Worm (Caenorhabditis elegans) whole organism, L2 larva: Measurements from ENCODE around the gene tsp-14.

Source experiments
- egl-27 ChIP-seq: sonication (generic microtip); optimal IDR thresholded peaks from 3 replicates; lab custom pipeline; 2017; ENCODE audit warnings: missing biosample characterization, missing genetic modification reagents, missing genetic modification characterization
- lsy-2 ChIP-seq, 2 experiments: fragments of 150-350 bp in 1 of 2; sonication (generic microtip) in 1 of 2; optimal IDR thresholded peaks; 2 replicates each; lab custom pipeline; 2014 to 2017; ENCODE audit warnings: missing biosample characterization in 2 of 2, missing genetic modification characterization in 2 of 2
- nhr-11 ChIP-seq: fragments of 150-350 bp; optimal IDR thresholded peaks from 2 replicates; lab custom pipeline; 2014; ENCODE audit warnings: missing biosample characterization, missing genetic modification characterization
- nhr-23 ChIP-seq: fragments of 150-350 bp; optimal IDR thresholded peaks from 2 replicates; lab custom pipeline; 2014; ENCODE audit warnings: missing biosample characterization, missing genetic modification reagents, missing genetic modification characterization
- nhr-77 ChIP-seq: fragments of 150-350 bp; optimal IDR thresholded peaks from 2 replicates; lab custom pipeline; 2014; ENCODE audit warnings: missing biosample characterization, missing genetic modification characterization
- skn-1 ChIP-seq: sonication (generic microtip); optimal IDR thresholded peaks from 2 replicates; lab custom pipeline; 2017; ENCODE audit warnings: missing biosample characterization, missing genetic modification characterization
- unc-39 ChIP-seq: fragments of 150-350 bp; optimal IDR thresholded peaks from 2 replicates; lab custom pipeline; 2014; ENCODE audit warnings: missing biosample characterization, missing genetic modification characterization

ce11 chrX:4844765-4845164 lies 32.0 kb downstream of the tsp-14 start:
- no peak for TF ChIP-seq egl-27 (tag; lab: Kevin White, UChicago)
- no peak for TF ChIP-seq skn-1 (tag; lab: Kevin White, UChicago)
- no peak for TF ChIP-seq nhr-77 (tag; lab: Kevin White, UChicago)
- no peak for TF ChIP-seq unc-39 (tag; lab: Kevin White, UChicago)
- no peak for TF ChIP-seq nhr-23 (tag; lab: Kevin White, UChicago)
- TF ChIP-seq lsy-2 (tag; optimal IDR thresholded peaks at IDR 0.05; lab: Kevin White, UChicago), result no peak
- TF ChIP-seq nhr-11 (tag; lab: Kevin White, UChicago), result no peak
